Worm (Caenorhabditis elegans) whole organism, L3 larva: Measurements from ENCODE around the gene F18E3.10.
A peak's percentile ranks its signal among the peaks of the same experiment; 100 is the strongest.

Experiments
- R02D3.7 ChIP-seq: fragments of 150-350 bp; optimal IDR thresholded peaks from 2 replicates; lab custom pipeline; 2014; ENCODE audit warnings: missing biosample characterization, missing genetic modification characterization
- aly-2 ChIP-seq: fragments of 150-350 bp; optimal IDR thresholded peaks from 2 replicates; lab custom pipeline; 2014; ENCODE audit warnings: missing biosample characterization, missing genetic modification characterization
- ama-1 ChIP-seq: fragments of 150-350 bp; optimal IDR thresholded peaks from 2 replicates; lab custom pipeline; 2018
- ceh-16 ChIP-seq: sonication (generic microtip); optimal IDR thresholded peaks from 2 replicates; lab custom pipeline; 2017; ENCODE audit warnings: missing biosample characterization, missing genetic modification characterization
- ceh-28 ChIP-seq: fragments of 150-350 bp; optimal IDR thresholded peaks from 2 replicates; lab custom pipeline; 2014; ENCODE audit warnings: missing biosample characterization, missing genetic modification reagents, missing genetic modification characterization
- ceh-82 ChIP-seq: fragments of 150-350 bp; optimal IDR thresholded peaks from 2 replicates; lab custom pipeline; 2014; ENCODE audit warnings: missing biosample characterization, missing genetic modification characterization
- egl-27 ChIP-seq: sonication (generic microtip); optimal IDR thresholded peaks from 4 replicates; lab custom pipeline; 2017; ENCODE audit warnings: missing biosample characterization, missing genetic modification reagents, missing genetic modification characterization
- egl-5 ChIP-seq: fragments of 150-350 bp; optimal IDR thresholded peaks from 2 replicates; lab custom pipeline; 2017; ENCODE audit warnings: missing biosample characterization, missing genetic modification reagents, missing genetic modification characterization, inconsistent platforms
- elt-1 ChIP-seq: fragments of 150-350 bp; optimal IDR thresholded peaks from 2 replicates; lab custom pipeline; 2014; ENCODE audit warnings: missing biosample characterization, missing genetic modification characterization
- elt-3 ChIP-seq, 3 experiments: fragments of 150-350 bp in 1 of 3; sonication (generic microtip) in 2 of 3; optimal IDR thresholded peaks; 2 replicates in 2 of 3; 4 replicates in 1 of 3; lab custom pipeline; 2014 to 2017; ENCODE audit warnings: missing biosample characterization in 3 of 3, missing genetic modification characterization in 3 of 3
- eor-1 ChIP-seq, 2 experiments: fragments of 150-350 bp; optimal IDR thresholded peaks; 2 replicates each; lab custom pipeline; 2014 to 2018; ENCODE audit warnings: missing biosample characterization in 2 of 2, missing genetic modification characterization in 2 of 2
- fkh-10 ChIP-seq: sonication (generic microtip); optimal IDR thresholded peaks from 2 replicates; lab custom pipeline; 2017; ENCODE audit warnings: missing biosample characterization, missing genetic modification reagents, missing genetic modification characterization
- fkh-2 ChIP-seq: fragments of 150-350 bp; optimal IDR thresholded peaks from 2 replicates; lab custom pipeline; 2014; ENCODE audit warnings: missing biosample characterization, missing genetic modification reagents, missing genetic modification characterization
- hmg-11 ChIP-seq: sonication (generic microtip); optimal IDR thresholded peaks from 2 replicates; lab custom pipeline; 2016; ENCODE audit warnings: missing genetic modification characterization, missing compliant biosample characterization
- jun-1 ChIP-seq: fragments of 150-350 bp; optimal IDR thresholded peaks from 2 replicates; lab custom pipeline; 2014; ENCODE audit warnings: missing biosample characterization, missing genetic modification reagents, missing genetic modification characterization
- lsy-12 ChIP-seq: sonication (generic microtip); optimal IDR thresholded peaks from 2 replicates; lab custom pipeline; 2016; ENCODE audit warnings: mild to moderate bottlenecking, missing genetic modification characterization, missing compliant biosample characterization
- mdl-1 ChIP-seq: fragments of 150-350 bp; optimal IDR thresholded peaks from 2 replicates; lab custom pipeline; 2014; ENCODE audit warnings: missing biosample characterization, missing genetic modification characterization
- mml-1 ChIP-seq: fragments of 150-350 bp; sonication (generic microtip); optimal IDR thresholded peaks from 3 replicates; lab custom pipeline; 2014; ENCODE audit warnings: missing biosample characterization, missing genetic modification characterization
- nhr-12 ChIP-seq: fragments of 150-350 bp; optimal IDR thresholded peaks from 2 replicates; lab custom pipeline; 2014; ENCODE audit warnings: missing biosample characterization, missing genetic modification characterization
- nhr-23 ChIP-seq: fragments of 150-350 bp; optimal IDR thresholded peaks from 2 replicates; lab custom pipeline; 2014; ENCODE audit warnings: missing biosample characterization, missing genetic modification reagents, missing genetic modification characterization
- nhr-25 ChIP-seq: sonication (generic microtip); optimal IDR thresholded peaks from 2 replicates; lab custom pipeline; 2017; ENCODE audit warnings: missing biosample characterization, missing genetic modification characterization
- nhr-28 ChIP-seq: fragments of 150-350 bp; optimal IDR thresholded peaks from 2 replicates; lab custom pipeline; 2014; ENCODE audit warnings: missing biosample characterization, missing genetic modification characterization
- nhr-43 ChIP-seq: sonication (generic microtip); optimal IDR thresholded peaks from 2 replicates; lab custom pipeline; 2016; ENCODE audit warnings: mild to moderate bottlenecking, missing genetic modification characterization, missing compliant biosample characterization; ENCODE audit not compliant: poor library complexity, severe bottlenecking
- nhr-67 ChIP-seq: fragments of 150-350 bp; optimal IDR thresholded peaks from 2 replicates; lab custom pipeline; 2014; ENCODE audit warnings: missing biosample characterization, missing genetic modification characterization
- nhr-76 ChIP-seq: fragments of 150-350 bp; sonication (generic microtip); optimal IDR thresholded peaks from 5 replicates; lab custom pipeline; 2014; ENCODE audit warnings: missing biosample characterization, missing genetic modification characterization
- pha-4 ChIP-seq: fragments of 150-350 bp; optimal IDR thresholded peaks from 2 replicates; lab custom pipeline; 2014; ENCODE audit warnings: missing biosample characterization, missing genetic modification reagents, missing genetic modification characterization
- pqm-1 ChIP-seq: fragments of 150-350 bp; optimal IDR thresholded peaks from 2 replicates; lab custom pipeline; 2017; ENCODE audit warnings: missing biosample characterization, missing genetic modification characterization, inconsistent platforms
- sea-2 ChIP-seq: fragments of 150-350 bp; sonication (generic microtip); optimal IDR thresholded peaks from 4 replicates; lab custom pipeline; 2014; ENCODE audit warnings: missing biosample characterization, missing genetic modification reagents, missing genetic modification characterization
- skn-1 ChIP-seq: fragments of 150-350 bp; optimal IDR thresholded peaks from 2 replicates; lab custom pipeline; 2014; ENCODE audit warnings: missing biosample characterization, missing genetic modification characterization
- snpc-4 ChIP-seq: fragments of 150-350 bp; optimal IDR thresholded peaks from 2 replicates; lab custom pipeline; 2014; ENCODE audit warnings: missing biosample characterization, missing genetic modification characterization
- tbx-2 ChIP-seq: sonication (generic microtip); optimal IDR thresholded peaks from 2 replicates; lab custom pipeline; 2016; ENCODE audit warnings: mild to moderate bottlenecking, missing genetic modification characterization, missing compliant biosample characterization
- unc-39 ChIP-seq: sonication (generic microtip); optimal IDR thresholded peaks from 4 replicates; lab custom pipeline; 2017; ENCODE audit warnings: missing biosample characterization, missing genetic modification characterization
- zag-1 ChIP-seq: fragments of 150-350 bp; optimal IDR thresholded peaks from 2 replicates; lab custom pipeline; 2014; ENCODE audit warnings: missing biosample characterization, missing genetic modification characterization
- ztf-11 ChIP-seq: fragments of 150-350 bp; optimal IDR thresholded peaks from 2 replicates; lab custom pipeline; 2014; ENCODE audit warnings: missing biosample characterization, missing genetic modification characterization
- ztf-4 ChIP-seq: fragments of 150-350 bp; optimal IDR thresholded peaks from 2 replicates; lab custom pipeline; 2014; ENCODE audit warnings: missing biosample characterization, missing genetic modification characterization

The F18E3.10 gene

DNA sequence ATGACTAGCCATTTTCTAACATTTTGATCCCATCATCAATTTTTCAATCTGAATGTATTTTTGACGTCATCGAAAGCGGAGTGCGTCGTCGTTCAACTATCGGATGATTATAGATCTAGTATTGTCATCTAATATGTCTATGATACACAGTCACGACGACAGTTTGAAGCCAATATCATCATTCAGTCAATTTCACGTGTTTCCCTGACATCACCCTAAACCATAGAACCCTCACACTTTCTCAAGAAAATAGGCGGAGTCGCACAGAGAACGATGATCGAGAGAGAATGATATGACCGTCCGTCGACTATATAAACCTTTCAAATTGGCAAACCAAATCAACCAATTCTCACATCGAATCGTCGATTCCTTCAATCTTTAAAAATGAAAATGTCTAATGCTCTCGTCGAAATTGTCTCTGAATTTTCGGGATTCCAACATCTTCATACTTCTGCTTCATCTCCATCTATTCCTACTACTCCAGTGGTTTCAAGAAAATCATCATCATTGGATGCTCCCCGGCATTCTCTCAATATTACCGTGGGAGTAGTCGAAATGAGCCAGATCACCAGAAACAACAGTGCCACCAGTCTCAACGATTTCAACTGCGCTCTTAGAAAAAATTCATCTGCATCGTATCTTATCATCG, 8.3 kb downstream of the F18E3.10 start, which contains the start of gene F18E3.13:
F18E3.13 (plus strand) TSS at position 385 of the 649 bp plus-strand sequence.
- TF ChIP-seq nhr-25 (peak; percentile 92), ceh-82 (tag; lab: Kevin White, UChicago) (no peak), nhr-43 (tag; lab: Kevin White, UChicago) (peak; percentile 93), egl-27 (tag; lab: Kevin White, UChicago) (peak; percentile 22), ama-1 (lab: Kevin White, UChicago) (peak; percentile 93), lsy-12 (tag; lab: Kevin White, UChicago) (peak; percentile 7), jun-1 (tag; lab: Kevin White, UChicago) (peak; percentile 37), elt-3 (tag; optimal IDR thresholded peaks at IDR 0.05; lab: Kevin White, UChicago) (peak; percentile 33 to 44 (median 38)), nhr-23 (peak; percentile 85), tbx-2 (tag; lab: Kevin White, UChicago) (peak; percentile 34), pqm-1 (tag; lab: Kevin White, UChicago) (no peak)

DNA sequence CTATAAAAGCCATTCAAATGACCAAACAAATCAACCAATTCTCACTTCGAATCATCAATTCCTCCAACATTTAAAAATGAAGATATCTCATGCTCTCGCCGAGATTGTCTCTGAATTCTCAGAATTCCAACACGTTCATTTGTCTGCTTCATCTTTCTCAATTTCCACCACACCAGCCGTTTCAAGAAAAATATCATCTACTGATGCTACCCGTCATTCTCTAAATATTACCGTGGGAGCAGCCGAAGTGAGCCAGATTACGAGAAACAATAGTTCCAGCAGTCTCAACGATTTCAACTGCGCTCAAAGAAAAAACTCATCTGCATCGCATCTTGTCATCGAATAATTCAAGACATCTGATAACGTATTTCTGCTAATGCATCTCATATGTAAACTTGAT, 9.3 kb downstream of the F18E3.10 start, which contains the start of gene F18E3.12:
F18E3.12 (plus strand) TSS at position 77 of the 400 bp plus-strand sequence.
- no peak for TF ChIP-seq pqm-1 (tag; lab: Kevin White, UChicago)
- TF ChIP-seq pha-4 (tag; lab: Kevin White, UChicago): no peak
- TF ChIP-seq ama-1 (lab: Kevin White, UChicago): peak; percentile 83
- no peak for TF ChIP-seq aly-2

DNA sequence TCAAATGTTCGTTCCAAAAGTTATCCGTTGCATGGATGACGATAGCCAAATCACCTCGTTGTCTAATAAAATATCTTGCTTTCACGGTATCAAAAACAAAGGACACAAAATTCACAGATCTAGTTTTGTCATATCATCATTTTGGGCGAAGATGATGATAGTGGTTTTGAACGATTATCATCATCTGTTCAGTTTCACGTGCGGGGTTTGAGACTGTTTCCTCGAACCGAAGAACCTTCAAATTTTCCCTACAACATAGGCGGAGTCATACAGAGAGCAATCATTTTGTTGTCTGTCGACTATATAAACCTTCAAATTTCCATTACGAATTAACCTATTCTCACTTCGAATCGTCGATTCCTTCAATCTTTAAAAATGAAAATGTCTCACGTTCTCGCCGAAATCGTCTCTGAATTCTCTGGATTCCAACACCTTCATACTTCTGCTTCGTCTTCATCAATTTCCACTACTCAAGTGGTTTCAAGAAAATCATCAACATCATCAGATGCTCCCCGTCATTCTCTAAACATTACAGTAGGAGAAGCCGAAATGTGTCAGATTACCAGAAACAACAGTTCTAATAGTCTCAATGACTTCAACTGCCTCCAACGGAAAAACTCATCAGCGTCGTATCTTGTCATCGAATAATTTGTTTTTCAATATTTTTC, 11.0 kb downstream of the F18E3.10 start, which contains the start of gene F18E3.11:
F18E3.11 (plus strand) TSS at position 376 of the 668 bp plus-strand sequence.
- no peak for TF ChIP-seq nhr-76 (tag; lab: Kevin White, UChicago)
- peak; percentile 71 for TF ChIP-seq nhr-23
- no peak for TF ChIP-seq snpc-4
- peak; percentile 71 for TF ChIP-seq skn-1
- TF ChIP-seq eor-1 (tag; optimal IDR thresholded peaks at IDR 0.05; lab: Kevin White, UChicago): no peak
- no peak for TF ChIP-seq ceh-16
- TF ChIP-seq R02D3.7 (tag; lab: Kevin White, UChicago): no peak
- peak; percentile 71 for TF ChIP-seq nhr-25
- TF ChIP-seq ama-1 (lab: Kevin White, UChicago): peak; percentile 84
- TF ChIP-seq elt-3 (tag; optimal IDR thresholded peaks at IDR 0.05; lab: Kevin White, UChicago): peak in 1 of 3 experiments; percentile 23
- TF ChIP-seq nhr-43 (tag; lab: Kevin White, UChicago): peak; percentile 84

DNA sequence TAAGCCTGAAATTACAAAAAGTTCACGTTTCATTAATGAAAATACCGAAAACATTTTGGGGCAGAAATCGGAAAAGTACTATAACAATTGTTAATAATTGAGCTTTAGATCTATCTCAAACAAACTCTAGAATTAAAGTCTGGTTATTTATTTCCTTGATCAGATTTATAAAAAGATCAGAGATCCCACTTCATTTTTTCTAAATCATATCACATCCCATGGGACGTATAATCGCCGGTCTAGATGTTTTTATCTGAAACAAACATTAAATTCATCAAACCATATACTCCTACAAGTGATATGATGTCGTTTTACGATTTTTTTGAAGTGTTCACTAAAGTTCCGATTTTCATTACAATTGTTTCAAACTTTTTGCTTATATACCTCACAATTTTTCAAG, 12.5 kb downstream of the F18E3.10 start, which contains the start of gene str-41:
str-41 (plus strand) TSS at position 301 of the 400 bp plus-strand sequence.
- TF ChIP-seq ceh-82 (tag; lab: Kevin White, UChicago): no peak
- TF ChIP-seq nhr-28 (tag; lab: Kevin White, UChicago): no peak
- no peak for TF ChIP-seq egl-5 (tag; lab: Kevin White, UChicago)
- TF ChIP-seq fkh-2 (tag; lab: Kevin White, UChicago): no peak
- no peak for TF ChIP-seq snpc-4
- TF ChIP-seq zag-1 (tag; lab: Kevin White, UChicago): no peak
- no peak for TF ChIP-seq mml-1 (tag; lab: Kevin White, UChicago)
- no peak for TF ChIP-seq unc-39 (tag; lab: Kevin White, UChicago)
- no peak for TF ChIP-seq lsy-12 (tag; lab: Kevin White, UChicago)
- no peak for TF ChIP-seq fkh-10 (GFP tag; lab: Kevin White, UChicago)
- no peak for TF ChIP-seq hmg-11 (tag; lab: Kevin White, UChicago)
- TF ChIP-seq sea-2 (GFP tag; lab: Kevin White, UChicago): no peak
- no peak for TF ChIP-seq pqm-1 (tag; lab: Kevin White, UChicago)
- no peak for TF ChIP-seq nhr-76 (tag; lab: Kevin White, UChicago)

- TF ChIP-seq lsy-12 (tag; lab: Kevin White, UChicago) (no peak), fkh-2 (tag; lab: Kevin White, UChicago) (no peak), ceh-28 (no peak), elt-1 (tag; lab: Kevin White, UChicago) (no peak), ztf-4 (no peak), mdl-1 (tag; lab: Kevin White, UChicago) (no peak), nhr-67 (no peak), nhr-23 (no peak), tbx-2 (tag; lab: Kevin White, UChicago) (no peak), ztf-11 (no peak), nhr-28 (tag; lab: Kevin White, UChicago) (no peak), hmg-11 (tag; lab: Kevin White, UChicago) (no peak), ceh-82 (tag; lab: Kevin White, UChicago) (no peak), ceh-16 (no peak), nhr-12 (tag; lab: Kevin White, UChicago) (no peak), pqm-1 (tag; lab: Kevin White, UChicago) (no peak), eor-1 (tag; optimal IDR thresholded peaks at IDR 0.05; lab: Kevin White, UChicago) (no peak)
Observed at ce11 chrV:7409599-7409998, 14.6 kb downstream of the F18E3.10 start, which contains the start of gene R13D7.2. Gene R13D7.2, plus strand, starts transcription at chrV:7409899.
